Fruit fly (Drosophila melanogaster) S2 (cell line): Measurements from ENCODE around the gene CG5835.

Experiments used
- CG8478 ChIP-seq: fragments of >200 bp; optimal IDR thresholded peaks from 2 replicates; lab custom pipeline; 2018
- CTCF ChIP-seq, 2 experiments: fragments of >200 bp; optimal IDR thresholded peaks; 2 replicates each; lab custom pipeline; 2018

DNA sequence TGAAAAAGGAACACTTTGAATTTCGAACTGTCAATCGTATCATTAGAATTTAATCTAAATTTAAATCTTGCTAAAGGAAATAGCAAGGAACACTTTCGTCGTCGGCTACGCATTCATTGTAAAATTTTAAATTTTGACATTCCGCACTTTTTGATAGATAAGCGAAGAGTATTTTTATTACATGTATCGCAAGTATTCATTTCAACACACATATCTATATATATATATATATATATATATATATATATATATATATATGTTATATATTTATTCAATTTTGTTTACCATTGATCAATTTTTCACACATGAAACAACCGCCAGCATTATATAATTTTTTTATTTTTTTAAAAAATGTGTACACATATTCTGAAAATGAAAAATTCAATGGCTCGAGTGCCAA, 6.3 kb upstream of the CG5835 start, which contains the start of gene CG11779:
- TF ChIP-seq CTCF (optimal IDR thresholded peaks at IDR 0.05; lab: Kevin White, UChicago): no peak
- no peak for TF ChIP-seq CG8478 (lab: Kevin White, UChicago)
